Worm (Caenorhabditis elegans) whole organism, midembryonic: ENCODE measurements around the gene cdh-4.

ENCODE experiments used
- T22C8.4 ChIP-seq: fragments of 200-800 bp; sonication (Bioruptor generic); IDR thresholded peaks from 2 replicates; pipeline ENCODE4 v1.3.6; 2022; ENCODE audit warnings: missing genetic modification characterization, missing compliant biosample characterization
- cog-1 ChIP-seq: sonication (generic microtip); optimal IDR thresholded peaks from 2 replicates; lab custom pipeline; 2016; ENCODE audit warnings: missing genetic modification characterization, missing compliant biosample characterization
- flt-1 ChIP-seq: fragments of 200-800 bp; sonication (Bioruptor generic); IDR thresholded peaks from 2 replicates; pipeline ENCODE4 v1.3.6; 2022; ENCODE audit warnings: missing genetic modification characterization, missing compliant biosample characterization
- klf-2 ChIP-seq: fragments of 200-800 bp; sonication (Bioruptor generic); conservative IDR thresholded peaks from 2 replicates; pipeline ENCODE4 v1.3.6; 2022; ENCODE audit warnings: missing genetic modification reagents, missing genetic modification characterization, missing compliant biosample characterization
- med-1 ChIP-seq: sonication (generic microtip); optimal IDR thresholded peaks from 2 replicates; lab custom pipeline; 2017; ENCODE audit warnings: missing genetic modification characterization, mild to moderate bottlenecking, missing compliant biosample characterization, antibody characterized with exemption, missing genetic modification reagents; ENCODE audit not compliant: insufficient read depth
- ref-1 ChIP-seq: fragments of 200-800 bp; sonication (Bioruptor generic); conservative IDR thresholded peaks from 2 replicates; pipeline ENCODE4 v1.3.6; 2022; ENCODE audit warnings: missing genetic modification reagents, missing genetic modification characterization, missing compliant biosample characterization
- tab-1 ChIP-seq: fragments of 200-800 bp; sonication (Bioruptor generic); IDR thresholded peaks from 2 replicates; pipeline ENCODE4 v1.3.6; 2022; ENCODE audit warnings: missing genetic modification characterization, missing compliant biosample characterization
- ztf-23 ChIP-seq: fragments of 200-800 bp; sonication (Bioruptor generic); IDR thresholded peaks from 2 replicates; pipeline ENCODE4 v1.3.6; 2022; ENCODE audit warnings: missing genetic modification reagents, missing genetic modification characterization, missing compliant biosample characterization
- ztf-29 ChIP-seq: fragments of 200-800 bp; sonication (Bioruptor generic); IDR thresholded peaks from 2 replicates; pipeline ENCODE4 v1.3.6; 2022; ENCODE audit warnings: missing genetic modification reagents, missing genetic modification characterization, missing compliant biosample characterization

cdh-4 gene

DNA sequence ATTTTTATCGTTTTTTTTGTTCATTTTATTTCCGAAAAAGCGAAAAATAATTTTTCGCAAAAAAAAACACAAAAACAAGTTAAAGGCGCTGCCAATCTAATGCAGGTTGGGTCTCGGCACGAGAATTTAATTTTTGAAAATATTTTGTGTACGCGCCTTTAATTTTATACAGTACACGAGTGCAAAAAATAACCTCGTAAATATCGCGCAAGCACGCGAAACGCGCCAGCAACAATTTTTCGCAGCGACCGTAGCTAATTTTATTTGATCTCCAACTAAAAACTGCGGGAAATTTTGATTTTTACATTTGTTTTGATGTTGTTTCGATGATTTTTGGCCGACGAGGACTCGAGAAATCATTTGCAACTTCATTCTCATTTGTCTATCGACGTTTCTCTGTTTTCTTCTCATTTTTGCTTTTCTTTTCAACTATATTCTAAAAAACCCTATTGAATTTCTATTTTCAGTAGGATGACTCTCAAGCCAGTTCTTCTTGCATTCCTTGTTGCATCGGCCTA lies 31.2 kb upstream of the cdh-4 start, which contains the start of gene cpg-1:
Gene cpg-1, plus strand, starts transcription at position 468 of the 518 bp plus-strand sequence.
- TF ChIP-seq klf-2 (GFP tag; lab: Robert Waterston, UW) = no peak

DNA sequence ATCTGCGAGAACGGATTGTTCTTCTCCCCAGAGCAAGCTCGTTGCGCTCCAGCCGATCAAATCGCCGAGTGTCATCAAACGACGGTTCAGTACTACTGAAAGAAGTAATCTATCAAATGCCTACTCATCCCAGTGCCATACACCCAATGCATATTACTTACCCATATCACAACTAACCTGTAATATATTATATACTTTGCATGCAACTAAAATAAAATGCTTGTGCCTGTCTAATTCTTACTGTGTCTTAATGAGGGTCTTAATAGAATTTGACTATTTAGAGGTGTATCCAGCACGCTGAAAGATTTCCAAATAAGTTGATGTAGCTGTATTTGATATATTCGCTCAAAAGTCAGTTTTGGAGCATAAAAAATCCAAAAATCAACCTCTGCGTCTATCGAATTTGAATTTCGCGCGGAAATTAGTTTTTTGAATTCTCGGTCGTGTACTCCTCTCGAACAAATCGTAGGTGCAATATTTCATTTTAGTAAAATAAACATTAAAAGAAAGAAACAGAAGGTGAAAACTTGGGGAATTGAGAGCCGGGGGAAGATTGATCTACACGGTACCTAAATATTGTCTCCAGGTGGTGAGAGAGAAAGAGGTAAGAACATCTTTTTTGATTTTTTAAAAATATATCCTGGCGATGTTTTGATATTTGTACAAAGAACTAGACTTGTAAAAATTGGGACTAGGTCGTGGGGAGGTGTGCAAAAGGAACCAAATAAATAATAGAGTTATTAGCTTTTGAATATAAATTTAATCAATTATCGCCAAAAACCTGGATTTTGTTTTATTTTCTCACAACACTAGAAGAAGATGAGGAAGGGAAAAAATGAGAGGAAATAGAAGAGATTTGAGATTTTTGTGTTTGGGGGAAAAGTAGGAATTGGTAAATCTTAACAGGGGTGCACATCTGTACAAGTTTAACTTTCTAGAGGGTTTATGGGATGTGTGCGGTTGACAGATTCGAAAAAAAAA lies 28.7 kb upstream of the cdh-4 start:
- no peak for TF ChIP-seq flt-1
- no peak for TF ChIP-seq ztf-29
- no peak for TF ChIP-seq ref-1 (GFP tag; lab: Robert Waterston, UW)
- TF ChIP-seq T22C8.4 (GFP tag; lab: Robert Waterston, UW) = no peak
- no peak for TF ChIP-seq ztf-23 (GFP tag; lab: Robert Waterston, UW)
- TF ChIP-seq klf-2 (GFP tag; lab: Robert Waterston, UW) = no peak
- TF ChIP-seq tab-1 (GFP tag; lab: Robert Waterston, UW) = no peak
- no peak for TF ChIP-seq med-1 (GFP tag; lab: Kevin White, UChicago)
- TF ChIP-seq cog-1 (tag; lab: Kevin White, UChicago) = no peak

DNA sequence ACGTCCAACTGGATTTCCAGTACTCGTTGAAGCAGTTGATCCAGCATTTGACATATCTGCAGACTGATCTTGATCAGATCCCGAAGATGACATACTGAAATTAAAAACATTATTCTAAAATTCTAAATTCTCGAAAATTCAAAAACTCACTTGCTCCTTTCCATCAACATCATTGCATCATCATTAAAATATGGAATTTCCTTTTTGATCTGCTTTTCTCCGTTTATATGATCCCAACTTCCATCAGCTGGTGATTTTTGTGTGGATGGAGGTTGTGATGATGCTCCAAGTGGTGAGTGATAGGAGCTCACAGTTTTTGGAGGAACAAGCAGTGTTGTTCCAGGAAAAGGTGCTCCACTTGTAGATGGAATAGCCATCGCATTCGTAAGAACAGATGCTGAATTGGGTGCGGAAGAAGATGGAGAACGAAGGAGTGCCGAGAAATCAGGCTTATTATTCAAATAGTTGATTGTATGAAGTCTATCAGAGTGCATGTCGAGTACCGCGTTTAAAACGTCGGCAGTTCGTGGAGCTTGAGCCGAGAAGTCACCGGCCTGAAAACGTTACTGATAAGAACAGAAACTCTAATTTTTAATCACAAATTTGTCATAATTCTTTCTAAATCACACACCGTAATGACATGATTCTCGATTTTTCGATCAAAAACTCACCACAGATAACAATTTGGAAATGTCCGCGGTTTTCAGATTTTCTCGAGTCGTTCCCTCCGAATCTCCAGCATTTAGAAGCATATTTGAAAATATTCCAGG lies 27.0 kb upstream of the cdh-4 start:
- no peak for TF ChIP-seq ztf-29
- TF ChIP-seq ztf-23 (GFP tag; lab: Robert Waterston, UW) = no peak
- TF ChIP-seq T22C8.4 (GFP tag; lab: Robert Waterston, UW) = no peak
- no peak for TF ChIP-seq med-1 (GFP tag; lab: Kevin White, UChicago)
- TF ChIP-seq ref-1 (GFP tag; lab: Robert Waterston, UW) = no peak

DNA sequence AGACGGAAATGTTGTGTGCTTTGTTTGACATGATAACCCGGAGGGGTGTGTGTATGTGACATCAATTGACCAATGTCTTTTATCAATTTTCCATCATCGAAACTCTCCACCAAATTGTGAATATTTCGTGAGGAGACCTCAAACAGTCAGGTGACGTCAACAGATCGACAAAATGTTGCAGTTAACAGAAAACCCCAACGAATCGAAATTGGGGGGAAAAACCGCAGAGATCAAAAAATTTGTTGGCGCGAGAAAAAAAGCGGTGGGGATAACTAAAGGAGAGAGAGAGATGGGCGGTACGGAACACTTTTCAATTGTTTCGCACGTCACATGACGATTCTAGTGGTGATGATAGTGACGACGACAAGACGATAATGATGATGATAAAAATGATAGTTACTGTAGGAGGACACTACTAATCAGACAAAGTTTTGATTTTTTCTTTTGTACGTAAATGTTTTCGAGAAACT lies 25.6 kb upstream of the cdh-4 start:
- no peak for TF ChIP-seq ref-1 (GFP tag; lab: Robert Waterston, UW)
- TF ChIP-seq flt-1 = no peak
- TF ChIP-seq ztf-29 = no peak
- TF ChIP-seq klf-2 (GFP tag; lab: Robert Waterston, UW) = no peak
- no peak for TF ChIP-seq ztf-23 (GFP tag; lab: Robert Waterston, UW)
- TF ChIP-seq T22C8.4 (GFP tag; lab: Robert Waterston, UW) = no peak
- TF ChIP-seq cog-1 (tag; lab: Kevin White, UChicago) = no peak
- no peak for TF ChIP-seq med-1 (GFP tag; lab: Kevin White, UChicago)
- TF ChIP-seq tab-1 (GFP tag; lab: Robert Waterston, UW) = no peak

DNA sequence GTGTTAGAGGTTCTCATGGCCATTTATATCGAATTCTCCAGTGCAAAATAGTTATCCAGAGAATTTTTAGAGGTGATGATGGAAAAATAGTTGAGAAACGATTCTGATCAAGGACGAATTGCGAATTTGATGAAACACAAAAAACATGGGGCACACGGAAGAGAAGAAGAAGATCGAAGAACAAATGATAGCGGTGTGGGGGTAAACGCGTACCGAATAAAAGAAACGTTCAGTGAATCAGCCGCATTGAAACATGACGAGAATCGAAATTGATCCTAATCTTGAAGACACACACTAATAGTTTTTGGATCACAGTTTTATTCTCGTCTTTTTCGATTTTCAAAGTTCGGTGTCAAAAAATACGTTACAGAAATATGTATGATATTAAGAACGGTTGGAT lies 24.9 kb upstream of the cdh-4 start:
- no peak for TF ChIP-seq T22C8.4 (GFP tag; lab: Robert Waterston, UW)
- TF ChIP-seq klf-2 (GFP tag; lab: Robert Waterston, UW) = no peak
- no peak for TF ChIP-seq tab-1 (GFP tag; lab: Robert Waterston, UW)
- TF ChIP-seq ztf-23 (GFP tag; lab: Robert Waterston, UW) = no peak
- no peak for TF ChIP-seq cog-1 (tag; lab: Kevin White, UChicago)
- TF ChIP-seq ztf-29 = no peak
- no peak for TF ChIP-seq flt-1
- TF ChIP-seq med-1 (GFP tag; lab: Kevin White, UChicago) = no peak
- TF ChIP-seq ref-1 (GFP tag; lab: Robert Waterston, UW) = no peak

DNA sequence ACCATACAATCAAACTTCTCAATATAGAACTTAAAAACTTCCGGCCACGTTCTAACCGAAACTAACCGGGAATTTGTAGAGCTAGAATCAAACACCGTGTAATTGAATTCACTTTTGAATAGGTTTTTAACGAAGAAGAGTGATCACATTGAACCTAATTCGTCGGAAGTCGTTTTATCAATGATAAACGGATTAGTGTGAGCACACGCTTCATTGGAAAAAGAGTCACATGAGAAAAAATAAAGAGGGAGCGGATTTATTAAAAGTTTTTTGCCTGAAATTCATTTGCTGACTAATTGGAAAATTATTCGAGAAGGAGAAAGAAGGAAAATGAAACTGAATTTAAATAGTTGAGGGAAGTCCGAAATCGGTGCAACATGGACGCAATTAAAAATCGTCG lies 24.5 kb upstream of the cdh-4 start:
- TF ChIP-seq ref-1 (GFP tag; lab: Robert Waterston, UW) (no peak), cog-1 (tag; lab: Kevin White, UChicago) (no peak), tab-1 (GFP tag; lab: Robert Waterston, UW) (no peak), klf-2 (GFP tag; lab: Robert Waterston, UW) (no peak), flt-1 (no peak), ztf-23 (GFP tag; lab: Robert Waterston, UW) (no peak), ztf-29 (no peak), T22C8.4 (GFP tag; lab: Robert Waterston, UW) (no peak), med-1 (GFP tag; lab: Kevin White, UChicago) (no peak)

DNA sequence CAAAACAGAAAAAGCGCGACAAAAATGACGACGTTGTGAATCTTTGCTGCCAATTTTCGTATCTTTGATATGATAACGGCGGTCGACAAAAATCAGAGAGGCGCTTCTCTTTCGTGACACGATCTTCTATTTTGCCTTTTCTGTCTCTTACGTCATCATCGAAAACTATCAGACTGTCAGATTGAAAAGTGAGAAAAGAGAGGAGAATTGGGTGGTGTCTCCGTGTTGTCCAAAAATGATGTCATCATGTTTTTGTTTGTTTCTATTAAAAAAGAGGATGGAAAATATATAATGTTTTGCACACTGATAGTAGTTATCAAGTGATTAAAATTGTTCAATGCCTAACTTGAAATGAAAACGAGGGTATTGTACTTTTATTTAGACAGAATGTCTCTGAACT lies 24.1 kb upstream of the cdh-4 start:
- TF ChIP-seq cog-1 (tag; lab: Kevin White, UChicago) = no peak
- no peak for TF ChIP-seq ztf-29
- no peak for TF ChIP-seq klf-2 (GFP tag; lab: Robert Waterston, UW)
- TF ChIP-seq T22C8.4 (GFP tag; lab: Robert Waterston, UW) = no peak
- no peak for TF ChIP-seq ztf-23 (GFP tag; lab: Robert Waterston, UW)
- TF ChIP-seq tab-1 (GFP tag; lab: Robert Waterston, UW) = no peak
- TF ChIP-seq flt-1 = no peak
- TF ChIP-seq med-1 (GFP tag; lab: Kevin White, UChicago) = no peak
- TF ChIP-seq ref-1 (GFP tag; lab: Robert Waterston, UW) = no peak

DNA sequence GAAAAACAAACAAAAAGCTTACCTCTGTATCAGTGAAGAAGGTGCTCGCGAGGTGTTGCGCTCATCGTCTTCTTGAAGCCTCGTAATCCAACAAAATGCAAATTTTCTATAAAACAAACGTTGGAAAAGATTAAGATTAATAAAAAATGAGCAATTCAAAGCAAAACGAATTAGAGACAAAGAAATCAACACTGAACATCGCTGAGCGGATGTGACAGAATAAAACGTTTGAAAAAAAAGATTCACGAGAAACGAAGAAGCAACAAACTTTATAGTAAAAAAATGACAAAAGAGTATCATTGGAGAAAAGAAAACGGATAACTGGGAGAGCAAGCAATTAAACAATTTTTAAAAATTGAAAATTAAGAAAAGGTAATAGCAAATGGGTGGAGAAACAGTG lies 21.2 kb upstream of the cdh-4 start, which contains the start of the genes C07G2.5 and atf-7:
Gene C07G2.5, minus strand, starts transcription at position 101 of the 400 bp plus-strand sequence.
Gene atf-7, minus strand, starts transcription at position 108 of the 400 bp plus-strand sequence.
- no peak for TF ChIP-seq med-1 (GFP tag; lab: Kevin White, UChicago)
- no peak for TF ChIP-seq tab-1 (GFP tag; lab: Robert Waterston, UW)
- no peak for TF ChIP-seq cog-1 (tag; lab: Kevin White, UChicago)
- TF ChIP-seq ref-1 (GFP tag; lab: Robert Waterston, UW) = no peak
- no peak for TF ChIP-seq ztf-29
- TF ChIP-seq flt-1 = no peak
- no peak for TF ChIP-seq T22C8.4 (GFP tag; lab: Robert Waterston, UW)
- TF ChIP-seq klf-2 (GFP tag; lab: Robert Waterston, UW) = no peak
- TF ChIP-seq ztf-23 (GFP tag; lab: Robert Waterston, UW) = no peak
